Worm (Caenorhabditis elegans): ENCODE measurements around the gene T08G3.11.

ce11 chrV:16522242-16522641, 43.1 kb upstream of the T08G3.11 start, which contains the start of gene srw-34:
- TF ChIP-seq nhr-11 (tag; optimal IDR thresholded peaks at IDR 0.05) (no peak), fkh-10 (GFP tag; optimal IDR thresholded peaks at IDR 0.05) (no peak), nhr-237 (tag; optimal IDR thresholded peaks at IDR 0.05) (no peak), nhr-47 (tag; optimal IDR thresholded peaks at IDR 0.05) (no peak), nhr-28 (tag; optimal IDR thresholded peaks at IDR 0.05) (no peak), pag-3 (tag; optimal IDR thresholded peaks at IDR 0.05; ENCODE audit: borderline replicate concordance, insufficient read depth) (no peak), lin-39 (tag; optimal IDR thresholded peaks at IDR 0.05) (no peak), mep-1 (tag; optimal IDR thresholded peaks at IDR 0.05) (no peak), F16B12.6 (tag; optimal IDR thresholded peaks at IDR 0.05) (no peak), mef-2 (tag; optimal IDR thresholded peaks at IDR 0.05) (no peak), nhr-12 (tag; optimal IDR thresholded peaks at IDR 0.05) (no peak), zag-1 (tag; optimal IDR thresholded peaks at IDR 0.05) (no peak), nhr-85 (tag) (no peak), ceh-8 (GFP tag; optimal IDR thresholded peaks at IDR 0.05) (no peak)
